Worm (Caenorhabditis elegans) whole organism, young adult: ENCODE results near the gene him-5.

Experiments used
- F10E7.11 ChIP-seq: sonication (generic microtip); optimal IDR thresholded peaks from 2 replicates; lab custom pipeline; 2017; ENCODE audit warnings: mild to moderate bottlenecking, missing genetic modification characterization, moderate library complexity, missing compliant biosample characterization
- F52B5.7 ChIP-seq: sonication (generic microtip); optimal IDR thresholded peaks from 2 replicates; lab custom pipeline; 2016; ENCODE audit warnings: mild to moderate bottlenecking, missing genetic modification characterization, missing compliant biosample characterization
- F55B11.4 ChIP-seq: sonication (generic microtip); optimal IDR thresholded peaks from 2 replicates; lab custom pipeline; 2016; ENCODE audit warnings: missing compliant biosample characterization, missing genetic modification characterization, borderline replicate concordance; ENCODE audit not compliant: insufficient read depth
- K11D2.4 ChIP-seq: fragments of 200-800 bp; sonication (Bioruptor generic); IDR thresholded peaks from 2 replicates; pipeline ENCODE4 v1.3.6; 2022; ENCODE audit warnings: missing genetic modification reagents, missing genetic modification characterization, missing compliant biosample characterization
- T07F8.4 ChIP-seq: sonication (generic microtip); optimal IDR thresholded peaks from 2 replicates; lab custom pipeline; 2016; ENCODE audit warnings: mild to moderate bottlenecking, missing genetic modification characterization, moderate library complexity, missing compliant biosample characterization
- T26A5.8 ChIP-seq: sonication (generic microtip); optimal IDR thresholded peaks from 2 replicates; lab custom pipeline; 2016; ENCODE audit warnings: missing genetic modification characterization, missing compliant biosample characterization
- Y67H2A.10 ChIP-seq: fragments of 200-800 bp; sonication (Bioruptor generic); conservative IDR thresholded peaks from 2 replicates; pipeline ENCODE4 v1.3.6; 2022; ENCODE audit warnings: missing genetic modification reagents, missing genetic modification characterization, missing compliant biosample characterization
- Y79H2A.3 ChIP-seq: fragments of 200-800 bp; sonication (Bioruptor generic); conservative IDR thresholded peaks from 2 replicates; pipeline ENCODE4 v1.3.6; 2022; ENCODE audit warnings: missing genetic modification reagents, missing genetic modification characterization, missing compliant biosample characterization
- Y95B8A.8 ChIP-seq: fragments of 200-800 bp; sonication (Bioruptor generic); IDR thresholded peaks from 2 replicates; pipeline ENCODE4 v1.3.6; 2022; ENCODE audit warnings: missing genetic modification reagents, missing genetic modification characterization, missing compliant biosample characterization
- ZK185.1 ChIP-seq: sonication (generic microtip); optimal IDR thresholded peaks from 2 replicates; lab custom pipeline; 2016; ENCODE audit warnings: mild to moderate bottlenecking, missing genetic modification characterization, missing compliant biosample characterization; ENCODE audit not compliant: poor library complexity, severe bottlenecking
- aptf-2 ChIP-seq: fragments of 200-800 bp; sonication (Bioruptor generic); conservative IDR thresholded peaks from 2 replicates; pipeline ENCODE4 v1.3.6; 2022; ENCODE audit warnings: missing genetic modification reagents, missing genetic modification characterization, missing compliant biosample characterization
- atf-7 ChIP-seq: sonication (generic microtip); optimal IDR thresholded peaks from 2 replicates; lab custom pipeline; 2017; ENCODE audit warnings: mild to moderate bottlenecking, missing genetic modification characterization, missing compliant biosample characterization
- attf-5 ChIP-seq: fragments of 200-800 bp; sonication (Bioruptor generic); optimal IDR thresholded peaks from 2 replicates; lab custom pipeline; 2018; ENCODE audit warnings: mild to moderate bottlenecking, missing genetic modification characterization, missing compliant biosample characterization
- bed-2 ChIP-seq: fragments of 200-800 bp; sonication (Bioruptor generic); IDR thresholded peaks from 2 replicates; pipeline ENCODE4 v1.3.6; 2022; ENCODE audit warnings: missing genetic modification reagents, missing genetic modification characterization, missing compliant biosample characterization
- cebp-1 ChIP-seq, 2 experiments: fragments of 200-800 bp in 1 of 2; sonication (Bioruptor generic) in 1 of 2; sonication (generic microtip) in 1 of 2; IDR thresholded peaks in 1 of 2; optimal IDR thresholded peaks in 1 of 2; 2 replicates each; pipeline versions ENCODE4 v1.3.6 to Lab custom; 2017 to 2022; ENCODE audit warnings: missing compliant biosample characterization in 2 of 2, missing genetic modification characterization in 2 of 2, mild to moderate bottlenecking in 1 of 2, missing genetic modification reagents in 1 of 2, moderate library complexity in 1 of 2
- ceh-79 ChIP-seq: sonication (generic microtip); optimal IDR thresholded peaks from 2 replicates; lab custom pipeline; 2017; ENCODE audit warnings: mild to moderate bottlenecking, missing genetic modification characterization, missing compliant biosample characterization
- egl-18 ChIP-seq: fragments of 200-800 bp; sonication (Bioruptor generic); IDR thresholded peaks from 2 replicates; pipeline ENCODE4 v1.3.6; 2022; ENCODE audit warnings: missing genetic modification reagents, missing genetic modification characterization, missing compliant biosample characterization
- ekl-4 ChIP-seq: fragments of 200-800 bp; sonication (Bioruptor generic); IDR thresholded peaks from 2 replicates; pipeline ENCODE4 v1.3.6; 2022; ENCODE audit warnings: missing genetic modification reagents, missing genetic modification characterization, missing compliant biosample characterization
- ets-4 ChIP-seq: fragments of 200-800 bp; sonication (Bioruptor generic); optimal IDR thresholded peaks from 2 replicates; lab custom pipeline; 2018; ENCODE audit warnings: mild to moderate bottlenecking, missing genetic modification characterization, missing compliant biosample characterization
- hlh-12 ChIP-seq: sonication (generic microtip); optimal IDR thresholded peaks from 2 replicates; lab custom pipeline; 2016; ENCODE audit warnings: missing genetic modification characterization, missing compliant biosample characterization
- hmg-1.2 ChIP-seq: fragments of 200-800 bp; sonication (Bioruptor generic); IDR thresholded peaks from 2 replicates; pipeline ENCODE4 v1.3.6; 2022; ENCODE audit warnings: missing genetic modification reagents, missing genetic modification characterization, missing compliant biosample characterization
- hrde-1 ChIP-seq: sonication (generic microtip); optimal IDR thresholded peaks from 2 replicates; lab custom pipeline; 2016; ENCODE audit warnings: missing genetic modification characterization, mild to moderate bottlenecking, missing compliant biosample characterization, moderate library complexity, missing genotype, missing genetic modification reagents, borderline replicate concordance
- lin-26 ChIP-seq: fragments of 200-800 bp; sonication (Bioruptor generic); IDR thresholded peaks from 2 replicates; pipeline ENCODE4 v1.3.6; 2022; ENCODE audit warnings: missing genetic modification reagents, missing genetic modification characterization, missing compliant biosample characterization
- lir-1 ChIP-seq: fragments of 200-800 bp; sonication (Bioruptor generic); conservative IDR thresholded peaks from 2 replicates; pipeline ENCODE4 v1.3.6; 2022; ENCODE audit warnings: missing genetic modification reagents, missing genetic modification characterization, missing compliant biosample characterization
- madf-3 ChIP-seq: fragments of 200-800 bp; sonication (Bioruptor generic); IDR thresholded peaks from 2 replicates; pipeline ENCODE4 v1.3.6; 2022; ENCODE audit warnings: missing genetic modification reagents, missing genetic modification characterization, missing compliant biosample characterization
- madf-8 ChIP-seq: fragments of 200-800 bp; sonication (Bioruptor generic); conservative IDR thresholded peaks from 2 replicates; pipeline ENCODE4 v1.3.6; 2022; ENCODE audit warnings: missing genetic modification reagents, missing genetic modification characterization, missing compliant biosample characterization
- mcd-1 ChIP-seq: fragments of 200-800 bp; sonication (Bioruptor generic); IDR thresholded peaks from 2 replicates; pipeline ENCODE4 v1.3.6; 2022; ENCODE audit warnings: missing genetic modification reagents, missing genetic modification characterization, missing compliant biosample characterization
- mel-28 ChIP-seq: sonication (generic microtip); optimal IDR thresholded peaks from 2 replicates; lab custom pipeline; 2016; ENCODE audit warnings: borderline replicate concordance, mild to moderate bottlenecking, missing genetic modification characterization, missing compliant biosample characterization
- nfya-1 ChIP-seq: sonication (generic microtip); optimal IDR thresholded peaks from 2 replicates; lab custom pipeline; 2017; ENCODE audit warnings: antibody characterized with exemption, missing compliant biosample characterization, missing genetic modification characterization, borderline replicate concordance; ENCODE audit not compliant: insufficient read depth
- nhr-27 ChIP-seq: fragments of 200-800 bp; sonication (Bioruptor generic); optimal IDR thresholded peaks from 2 replicates; lab custom pipeline; 2018; ENCODE audit warnings: mild to moderate bottlenecking, missing genetic modification characterization, moderate library complexity, missing compliant biosample characterization
- rcor-1 ChIP-seq: fragments of 200-800 bp; sonication (Bioruptor generic); IDR thresholded peaks from 2 replicates; pipeline ENCODE4 v1.3.6; 2022; ENCODE audit warnings: missing genetic modification reagents, missing genetic modification characterization, missing compliant biosample characterization
- repo-1 ChIP-seq: sonication (generic microtip); optimal IDR thresholded peaks from 2 replicates; lab custom pipeline; 2017; ENCODE audit warnings: mild to moderate bottlenecking, missing genetic modification characterization, missing compliant biosample characterization
- snpc-3.4 ChIP-seq: sonication (generic microtip); optimal IDR thresholded peaks from 2 replicates; lab custom pipeline; 2017; ENCODE audit warnings: missing genetic modification characterization, mild to moderate bottlenecking, missing compliant biosample characterization, antibody characterized with exemption, moderate library complexity, missing genotype, missing genetic modification reagents
- snpc-4 ChIP-seq, 5 experiments: fragments of 150-350 bp in 1 of 5; sonication (generic microtip) in 4 of 5; optimal IDR thresholded peaks; 2 replicates each; lab custom pipeline; 2014 to 2018; ENCODE audit warnings: missing genetic modification characterization in 5 of 5, missing biosample characterization in 3 of 5, antibody characterized with exemption in 2 of 5, mild to moderate bottlenecking in 2 of 5, missing compliant biosample characterization in 2 of 5, missing genotype in 2 of 5, moderate library complexity in 2 of 5, missing genetic modification reagents in 1 of 5
- somi-1 ChIP-seq: fragments of 200-800 bp; sonication (Bioruptor generic); optimal IDR thresholded peaks from 2 replicates; lab custom pipeline; 2018; ENCODE audit warnings: mild to moderate bottlenecking, missing genetic modification characterization, missing compliant biosample characterization
- tbx-9 ChIP-seq: sonication (generic microtip); optimal IDR thresholded peaks from 2 replicates; lab custom pipeline; 2016; ENCODE audit warnings: borderline replicate concordance, missing genetic modification characterization, inconsistent platforms, missing compliant biosample characterization
- tlf-1 ChIP-seq: fragments of 200-800 bp; sonication (Bioruptor generic); optimal IDR thresholded peaks from 2 replicates; lab custom pipeline; 2018; ENCODE audit warnings: mild to moderate bottlenecking, missing genetic modification characterization, missing compliant biosample characterization
- unc-130 ChIP-seq: sonication (generic microtip); optimal IDR thresholded peaks from 2 replicates; lab custom pipeline; 2016; ENCODE audit warnings: missing genetic modification reagents, missing genetic modification characterization, missing compliant biosample characterization
- ztf-26 ChIP-seq: sonication (generic microtip); optimal IDR thresholded peaks from 2 replicates; lab custom pipeline; 2017; ENCODE audit warnings: missing genetic modification characterization, missing compliant biosample characterization
- ztf-28 ChIP-seq: fragments of 200-800 bp; sonication (Bioruptor generic); IDR thresholded peaks from 2 replicates; pipeline ENCODE4 v1.3.6; 2022; ENCODE audit warnings: missing genetic modification reagents, missing genetic modification characterization, missing compliant biosample characterization
- ztf-3 ChIP-seq: fragments of 200-800 bp; sonication (Bioruptor generic); optimal IDR thresholded peaks from 2 replicates; lab custom pipeline; 2018; ENCODE audit warnings: mild to moderate bottlenecking, missing genetic modification characterization, missing compliant biosample characterization

him-5 gene

ce11 chrV:14069899-14070298, 20.3 kb upstream of the him-5 start:
- no peak for TF ChIP-seq bed-2 (GFP tag; lab: Robert Waterston, UW)
- TF ChIP-seq tlf-1 (GFP tag; lab: Kevin White, UChicago) = no peak
- TF ChIP-seq, all 124 proteins: peak for 0

ce11 chrV:14074160-14074559, 16.1 kb upstream of the him-5 start, which contains the start of gene D1086.11:
TSS of gene D1086.11 (plus strand) at chrV:14074460.
- TF ChIP-seq nhr-27 (tag; lab: Kevin White, UChicago) (no peak), F52B5.7 (tag; lab: Kevin White, UChicago) (no peak)

DNA sequence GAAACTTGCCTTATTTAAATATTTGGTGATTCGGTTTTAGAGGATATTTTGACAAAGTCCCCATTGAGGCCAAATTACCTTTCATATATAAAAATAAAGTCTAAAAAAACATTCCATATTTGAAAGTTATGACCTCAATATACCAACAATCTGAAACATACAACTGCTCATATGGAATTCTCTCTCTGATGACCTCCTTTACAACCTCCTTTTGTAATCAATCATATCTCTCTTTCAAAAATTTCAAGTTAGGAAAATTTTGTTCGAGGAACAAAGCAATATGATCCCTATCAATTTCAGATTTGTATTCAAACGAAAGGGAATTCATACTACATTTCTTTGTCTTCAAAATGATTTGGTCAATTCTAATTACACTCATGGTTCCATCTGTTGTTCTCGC, 10.7 kb upstream of the him-5 start, which contains the start of gene D1086.6:
Gene D1086.6, plus strand, starts transcription at position 301 of the 400 bp plus-strand sequence.
- TF ChIP-seq mcd-1 (GFP tag; lab: Robert Waterston, UW) = no peak
- no peak for TF ChIP-seq K11D2.4 (GFP tag; lab: Robert Waterston, UW)
- TF ChIP-seq ztf-26 (tag; lab: Kevin White, UChicago) = no peak
- TF ChIP-seq somi-1 (GFP tag; lab: Kevin White, UChicago) = no peak
- no peak for TF ChIP-seq cebp-1 (GFP tag; IDR thresholded peaks at IDR 0.05; lab: Robert Waterston, UW)
- no peak for TF ChIP-seq cebp-1 (tag; optimal IDR thresholded peaks at IDR 0.05; lab: Kevin White, UChicago)
- TF ChIP-seq Y67H2A.10 (GFP tag; lab: Robert Waterston, UW) = no peak
- no peak for TF ChIP-seq repo-1 (tag; lab: Kevin White, UChicago)
- no peak for TF ChIP-seq F55B11.4 (tag; lab: Kevin White, UChicago)
- no peak for TF ChIP-seq ets-4 (GFP tag; lab: Kevin White, UChicago)
- no peak for TF ChIP-seq mel-28 (tag; lab: Kevin White, UChicago)
- no peak for TF ChIP-seq atf-7 (tag; lab: Kevin White, UChicago)
- no peak for TF ChIP-seq hlh-12 (tag; lab: Kevin White, UChicago)
- TF ChIP-seq ztf-28 = no peak
- no peak for TF ChIP-seq madf-8 (GFP tag; lab: Robert Waterston, UW)
- no peak for TF ChIP-seq lin-26 (GFP tag; lab: Robert Waterston, UW)
- no peak for TF ChIP-seq egl-18 (GFP tag; lab: Robert Waterston, UW)
- TF ChIP-seq attf-5 (GFP tag; lab: Kevin White, UChicago) = no peak
- no peak for TF ChIP-seq rcor-1

ce11 chrV:14082453-14082852, 7.8 kb upstream of the him-5 start, which contains the start of gene D1086.10:
TSS of gene D1086.10 (plus strand) at chrV:14082753.
- TF ChIP-seq snpc-4 (GFP tag; optimal IDR thresholded peaks at IDR 0.05; lab: Kevin White, UChicago) (no peak), snpc-4 (tag; optimal IDR thresholded peaks at IDR 0.05; lab: Kevin White, UChicago) (no peak), repo-1 (tag; lab: Kevin White, UChicago) (no peak), ZK185.1 (tag; lab: Kevin White, UChicago) (no peak), lir-1 (no peak), snpc-3.4 (tag; lab: Kevin White, UChicago) (no peak), hmg-1.2 (GFP tag; lab: Robert Waterston, UW) (no peak), T07F8.4 (tag; lab: Kevin White, UChicago) (no peak), Y79H2A.3 (GFP tag; lab: Robert Waterston, UW) (no peak), nfya-1 (tag; lab: Kevin White, UChicago) (no peak), aptf-2 (no peak), ceh-79 (tag; lab: Kevin White, UChicago) (no peak), F10E7.11 (tag; lab: Kevin White, UChicago) (no peak), unc-130 (GFP tag; lab: Kevin White, UChicago) (no peak), ekl-4 (GFP tag; lab: Robert Waterston, UW) (no peak), Y95B8A.8 (GFP tag; lab: Robert Waterston, UW) (no peak), T26A5.8 (tag; lab: Kevin White, UChicago) (no peak), ztf-3 (GFP tag; lab: Kevin White, UChicago) (no peak), hrde-1 (tag; lab: Kevin White, UChicago) (no peak), madf-3 (GFP tag; lab: Robert Waterston, UW) (no peak), tbx-9 (no peak)
